Worm (Caenorhabditis elegans) whole organism, young adult: Measurements from ENCODE around the gene elt-4.

ENCODE experiments used
- C06A6.2 ChIP-seq: fragments of 200-800 bp; sonication (Bioruptor generic); conservative IDR thresholded peaks from 2 replicates; pipeline ENCODE4 v1.3.6; 2022; ENCODE audit warnings: missing genetic modification characterization, missing compliant biosample characterization
- attf-5 ChIP-seq: fragments of 200-800 bp; sonication (Bioruptor generic); optimal IDR thresholded peaks from 2 replicates; lab custom pipeline; 2018; ENCODE audit warnings: mild to moderate bottlenecking, missing genetic modification characterization, missing compliant biosample characterization
- cebp-1 ChIP-seq, 2 experiments: fragments of 200-800 bp in 1 of 2; sonication (Bioruptor generic) in 1 of 2; sonication (generic microtip) in 1 of 2; IDR thresholded peaks in 1 of 2; optimal IDR thresholded peaks in 1 of 2; 2 replicates each; pipeline versions ENCODE4 v1.3.6 to Lab custom; 2017 to 2022; ENCODE audit warnings: missing compliant biosample characterization in 2 of 2, missing genetic modification characterization in 2 of 2, mild to moderate bottlenecking in 1 of 2, missing genetic modification reagents in 1 of 2, moderate library complexity in 1 of 2
- ceh-27 ChIP-seq: fragments of 200-800 bp; sonication (Bioruptor generic); optimal IDR thresholded peaks from 2 replicates; lab custom pipeline; 2018; ENCODE audit warnings: mild to moderate bottlenecking, missing genetic modification characterization, moderate library complexity, missing compliant biosample characterization
- dox-1 ChIP-seq: fragments of 200-800 bp; sonication (Bioruptor generic); IDR thresholded peaks from 2 replicates; pipeline ENCODE4 v1.3.6; 2022; ENCODE audit warnings: missing genetic modification reagents, missing genetic modification characterization, missing compliant biosample characterization
- ets-4 ChIP-seq: fragments of 200-800 bp; sonication (Bioruptor generic); optimal IDR thresholded peaks from 2 replicates; lab custom pipeline; 2018; ENCODE audit warnings: mild to moderate bottlenecking, missing genetic modification characterization, missing compliant biosample characterization
- lin-40 ChIP-seq: sonication (generic microtip); optimal IDR thresholded peaks from 2 replicates; lab custom pipeline; 2016; ENCODE audit warnings: missing genetic modification characterization, mild to moderate bottlenecking, missing compliant biosample characterization, missing genotype, missing genetic modification reagents
- mxl-1 ChIP-seq: sonication (generic microtip); optimal IDR thresholded peaks from 2 replicates; lab custom pipeline; 2016; ENCODE audit warnings: missing genetic modification characterization, missing compliant biosample characterization
- nhr-80 ChIP-seq: sonication (generic microtip); optimal IDR thresholded peaks from 2 replicates; lab custom pipeline; 2016; ENCODE audit warnings: missing genetic modification characterization, missing compliant biosample characterization
- rcor-1 ChIP-seq: fragments of 200-800 bp; sonication (Bioruptor generic); IDR thresholded peaks from 2 replicates; pipeline ENCODE4 v1.3.6; 2022; ENCODE audit warnings: missing genetic modification reagents, missing genetic modification characterization, missing compliant biosample characterization
- tbp1 ChIP-seq: fragments of 200-800 bp; sonication (Bioruptor generic); optimal IDR thresholded peaks from 2 replicates; lab custom pipeline; 2018; ENCODE audit warnings: mild to moderate bottlenecking, missing genetic modification characterization, missing compliant biosample characterization
- ztf-18 ChIP-seq: sonication (generic microtip); optimal IDR thresholded peaks from 2 replicates; lab custom pipeline; 2016; ENCODE audit warnings: missing genotype, mild to moderate bottlenecking, missing genetic modification characterization, missing compliant biosample characterization

The elt-4 gene

ce11 chrX:10524483-10524948, 49.2 kb downstream of the elt-4 start, which contains the start of the genes mboa-7 and git-1:
mboa-7 (minus strand) TSS chrX:10524565.
git-1 (plus strand) TSS chrX:10524898.
- no peak for TF ChIP-seq cebp-1 (GFP tag; IDR thresholded peaks at IDR 0.05; lab: Robert Waterston, UW)
- peak; percentile 59 for TF ChIP-seq cebp-1 (tag; optimal IDR thresholded peaks at IDR 0.05; lab: Kevin White, UChicago)
- no peak for TF ChIP-seq rcor-1 (GFP tag; lab: Robert Waterston, UW)
- TF ChIP-seq ztf-18 = peak; percentile 91
- peak; percentile 15 for TF ChIP-seq ceh-27 (GFP tag; lab: Kevin White, UChicago)
- TF ChIP-seq lin-40 = peak; percentile 51
- peak; percentile 20 for TF ChIP-seq tbp1 (GFP tag; lab: Kevin White, UChicago)
- TF ChIP-seq ets-4 = no peak
- TF ChIP-seq C06A6.2 (GFP tag; lab: Robert Waterston, UW) = 0 out of 2 replicates have a peak, but pooled peaks have one; percentile 11
- peak; percentile 71 for TF ChIP-seq nhr-80
- TF ChIP-seq dox-1 = peak; percentile 67
- no peak for TF ChIP-seq mxl-1 (tag; lab: Kevin White, UChicago)
- TF ChIP-seq attf-5 = peak; percentile 6
